Worm (Caenorhabditis elegans) whole organism, L4 larva: ENCODE results near the gene F59B2.12.

Experiments used
- aly-2 ChIP-seq: sonication (generic microtip); optimal IDR thresholded peaks from 2 replicates; lab custom pipeline; 2018; ENCODE audit warnings: missing biosample characterization, missing genetic modification characterization
- ceh-82 ChIP-seq: sonication (generic microtip); optimal IDR thresholded peaks from 2 replicates; lab custom pipeline; 2017; ENCODE audit warnings: missing biosample characterization, missing genetic modification characterization
- cey-2 ChIP-seq: sonication (generic microtip); optimal IDR thresholded peaks from 3 replicates; lab custom pipeline; 2017; ENCODE audit warnings: missing genetic modification characterization, mild to moderate bottlenecking, missing compliant biosample characterization, antibody characterized with exemption, borderline replicate concordance; ENCODE audit not compliant: insufficient read depth
- dpl-1 ChIP-seq: fragments of 150-350 bp; optimal IDR thresholded peaks from 2 replicates; lab custom pipeline; 2014; ENCODE audit warnings: missing biosample characterization, missing genetic modification reagents, missing genetic modification characterization
- egl-27 ChIP-seq: sonication (generic microtip); optimal IDR thresholded peaks from 3 replicates; lab custom pipeline; 2017; ENCODE audit warnings: missing biosample characterization, missing genetic modification reagents, missing genetic modification characterization
- fos-1 ChIP-seq: fragments of 150-350 bp; optimal IDR thresholded peaks from 2 replicates; lab custom pipeline; 2014; ENCODE audit warnings: missing biosample characterization, missing genetic modification characterization
- jun-1 ChIP-seq: fragments of 150-350 bp; optimal IDR thresholded peaks from 2 replicates; lab custom pipeline; 2014; ENCODE audit warnings: missing biosample characterization, missing genetic modification reagents, missing genetic modification characterization
- mdl-1 ChIP-seq, 2 experiments: fragments of 150-350 bp in 1 of 2; sonication (generic microtip) in 1 of 2; optimal IDR thresholded peaks; 2 replicates each; lab custom pipeline; 2014 to 2017; ENCODE audit warnings: missing biosample characterization in 2 of 2, missing genetic modification characterization in 2 of 2
- mxl-2 ChIP-seq: fragments of 200-800 bp; sonication (Bioruptor generic); conservative IDR thresholded peaks from 2 replicates; pipeline ENCODE4 v1.3.6; 2022; ENCODE audit warnings: missing genetic modification reagents, missing genetic modification characterization, missing compliant biosample characterization
- nhr-11 ChIP-seq: fragments of 150-350 bp; optimal IDR thresholded peaks from 2 replicates; lab custom pipeline; 2014; ENCODE audit warnings: missing biosample characterization, missing genetic modification characterization
- nhr-76 ChIP-seq: fragments of 150-350 bp; optimal IDR thresholded peaks from 2 replicates; lab custom pipeline; 2014; ENCODE audit warnings: missing biosample characterization, missing genetic modification characterization
- unc-39 ChIP-seq: sonication (generic microtip); optimal IDR thresholded peaks from 2 replicates; lab custom pipeline; 2017; ENCODE audit warnings: missing biosample characterization, missing genetic modification characterization
- ztf-11 ChIP-seq: fragments of 150-350 bp; optimal IDR thresholded peaks from 2 replicates; lab custom pipeline; 2014; ENCODE audit warnings: missing biosample characterization, missing genetic modification characterization

DNA sequence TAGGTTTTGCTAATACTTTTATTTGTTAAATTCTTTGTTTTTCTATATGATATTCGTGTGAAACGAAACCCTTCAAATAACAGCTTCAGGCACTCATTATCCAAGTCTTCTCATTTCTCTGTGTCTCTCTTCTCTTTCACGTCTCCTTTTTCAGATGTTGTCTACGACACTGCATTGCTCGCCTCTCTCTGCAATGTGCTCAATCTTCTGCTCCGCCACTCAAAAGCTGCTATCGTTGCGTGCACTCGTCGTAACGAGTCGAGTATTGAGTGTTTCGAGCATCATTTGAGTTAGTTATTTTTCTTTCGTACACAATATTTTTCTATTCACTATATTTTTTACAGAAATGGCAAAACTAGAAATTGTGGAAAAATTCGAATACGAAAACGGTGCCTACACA, 44.2 kb upstream of the F59B2.12 start:
- TF ChIP-seq fos-1 (tag; lab: Kevin White, UChicago) (no peak), egl-27 (tag; lab: Kevin White, UChicago) (no peak), jun-1 (tag; lab: Kevin White, UChicago) (no peak), mxl-2 (GFP tag; lab: Robert Waterston, UW) (no peak), dpl-1 (GFP tag; lab: Kevin White, UChicago) (no peak), nhr-76 (tag; lab: Kevin White, UChicago) (no peak), ztf-11 (tag; lab: Kevin White, UChicago) (no peak), mdl-1 (tag; optimal IDR thresholded peaks at IDR 0.05; lab: Kevin White, UChicago) (no peak), cey-2 (tag; lab: Kevin White, UChicago) (no peak), unc-39 (tag; lab: Kevin White, UChicago) (no peak), nhr-11 (tag; lab: Kevin White, UChicago) (no peak), aly-2 (tag; lab: Kevin White, UChicago) (no peak), ceh-82 (tag; lab: Kevin White, UChicago) (no peak)
